Fruit fly (Drosophila melanogaster) whole organism, embryonic: ENCODE results near the gene SecCl.

ENCODE experiments used
- BEAF-32 ChIP-seq: fragments of 200-800 bp; sonication (Bioruptor generic); optimal IDR thresholded peaks from 3 replicates; lab custom pipeline; 2017; ENCODE audit warnings: missing biosample characterization, missing genetic modification characterization, mild to moderate bottlenecking, moderate library complexity, missing genetic modification reagents
- BtbVII ChIP-seq: fragments of 200-800 bp; sonication (Bioruptor generic); optimal IDR thresholded peaks from 3 replicates; lab custom pipeline; 2017; ENCODE audit warnings: missing biosample characterization, mild to moderate bottlenecking, missing genetic modification characterization
- CG11560 ChIP-seq: fragments of 200-800 bp; sonication (Bioruptor generic); IDR thresholded peaks from 3 replicates; pipeline ENCODE4 v1.3.6; 2022; ENCODE audit warnings: missing biosample characterization, missing genetic modification characterization
- CG11723 ChIP-seq: fragments of 200-800 bp; sonication (Bioruptor generic); optimal IDR thresholded peaks from 2 replicates; lab custom pipeline; 2017; ENCODE audit warnings: missing biosample characterization, mild to moderate bottlenecking, missing genetic modification characterization
- CG14710 ChIP-seq: fragments of 200-800 bp; sonication (Bioruptor generic); optimal IDR thresholded peaks from 3 replicates; lab custom pipeline; 2019; ENCODE audit warnings: missing biosample characterization, mild to moderate bottlenecking, missing genetic modification characterization, moderate library complexity
- CG15514 ChIP-seq: fragments of 200-800 bp; sonication (Bioruptor generic); optimal IDR thresholded peaks from 3 replicates; lab custom pipeline; 2017; ENCODE audit warnings: missing biosample characterization, missing genetic modification characterization, mild to moderate bottlenecking, moderate library complexity, missing genetic modification reagents
- CG15601 ChIP-seq: fragments of 200-800 bp; sonication (Bioruptor generic); optimal IDR thresholded peaks from 3 replicates; lab custom pipeline; 2019; ENCODE audit warnings: missing biosample characterization, mild to moderate bottlenecking, missing genetic modification characterization, moderate library complexity
- CG18619 ChIP-seq: fragments of 200-800 bp; sonication (Bioruptor generic); optimal IDR thresholded peaks from 3 replicates; lab custom pipeline; 2017; ENCODE audit warnings: missing biosample characterization, mild to moderate bottlenecking, missing genetic modification characterization
- CG32532 ChIP-seq: fragments of 200-800 bp; sonication (Bioruptor generic); IDR thresholded peaks from 2 replicates; pipeline ENCODE4 v1.3.6; 2022; ENCODE audit warnings: missing biosample characterization, missing genetic modification characterization
- CG3847 ChIP-seq: fragments of 200-800 bp; sonication (Bioruptor generic); IDR thresholded peaks from 2 replicates; pipeline ENCODE4 v1.3.6; 2022; ENCODE audit warnings: missing biosample characterization, missing genetic modification characterization
- CG6791 ChIP-seq: fragments of 200-800 bp; sonication (Bioruptor generic); IDR thresholded peaks from 3 replicates; pipeline ENCODE4 v1.3.6; 2022; ENCODE audit warnings: missing biosample characterization, missing genetic modification characterization; ENCODE audit not compliant: partially characterized antibody
- CG7357 ChIP-seq: fragments of 200-800 bp; sonication (Bioruptor generic); IDR thresholded peaks from 3 replicates; pipeline ENCODE4 v1.3.6; 2022; ENCODE audit warnings: missing biosample characterization, missing genetic modification characterization
- CG8359 ChIP-seq: fragments of 200-800 bp; sonication (Bioruptor generic); optimal IDR thresholded peaks from 2 replicates; lab custom pipeline; 2017; ENCODE audit warnings: missing biosample characterization, mild to moderate bottlenecking, missing genetic modification characterization, borderline replicate concordance
- CG8924 ChIP-seq: fragments of 200-800 bp; optimal IDR thresholded peaks from 3 replicates; lab custom pipeline; 2019; ENCODE audit warnings: missing biosample characterization, mild to moderate bottlenecking, missing genetic modification characterization, moderate library complexity
- D19B ChIP-seq: fragments of 200-800 bp; sonication (Bioruptor generic); optimal IDR thresholded peaks from 2 replicates; lab custom pipeline; 2017; ENCODE audit warnings: missing biosample characterization, mild to moderate bottlenecking, missing genetic modification characterization
- ERR ChIP-seq: fragments of 200-800 bp; sonication (Bioruptor generic); optimal IDR thresholded peaks from 2 replicates; lab custom pipeline; 2016; ENCODE audit warnings: missing biosample characterization, missing genetic modification characterization
- Ets97D ChIP-seq: fragments of 200-800 bp; sonication (Bioruptor generic); optimal IDR thresholded peaks from 3 replicates; lab custom pipeline; 2016; ENCODE audit warnings: missing biosample characterization, missing genetic modification characterization
- HLH3B ChIP-seq: fragments of 200-800 bp; sonication (Bioruptor generic); IDR thresholded peaks from 2 replicates; pipeline ENCODE4 v1.3.6; 2022; ENCODE audit warnings: missing biosample characterization, missing genetic modification characterization
- Kr ChIP-seq: fragments of 200-800 bp; sonication (Bioruptor generic); optimal IDR thresholded peaks from 2 replicates; lab custom pipeline; 2017; ENCODE audit warnings: missing biosample characterization, mild to moderate bottlenecking, missing genetic modification characterization
- MBD-R2 ChIP-seq: fragments of 200-800 bp; sonication (Bioruptor generic); IDR thresholded peaks from 2 replicates; pipeline ENCODE4 v1.3.6; 2022; ENCODE audit warnings: missing biosample characterization, missing genetic modification characterization
- Myb ChIP-seq: fragments of 200-800 bp; sonication (Bioruptor generic); optimal IDR thresholded peaks from 2 replicates; lab custom pipeline; 2016; ENCODE audit warnings: missing biosample characterization, missing genetic modification characterization
- NFAT ChIP-seq: fragments of 200-800 bp; sonication (Bioruptor generic); IDR thresholded peaks from 2 replicates; pipeline ENCODE4 v1.3.6; 2022; ENCODE audit warnings: missing biosample characterization, missing genetic modification characterization
- NK7.1 ChIP-seq: fragments of 200-800 bp; sonication (Bioruptor generic); optimal IDR thresholded peaks from 3 replicates; lab custom pipeline; 2016; ENCODE audit warnings: missing biosample characterization, missing genetic modification characterization
- Nf-YA ChIP-seq: fragments of 200-800 bp; sonication (Bioruptor generic); IDR thresholded peaks from 2 replicates; pipeline ENCODE4 v1.3.6; 2022; ENCODE audit warnings: missing biosample characterization, missing genetic modification characterization
- Sox102F ChIP-seq: fragments of 200-800 bp; sonication (Bioruptor generic); optimal IDR thresholded peaks from 2 replicates; lab custom pipeline; 2018; ENCODE audit warnings: missing biosample characterization, mild to moderate bottlenecking, missing genetic modification characterization, moderate library complexity
- ab ChIP-seq: fragments of 200-800 bp; sonication (Bioruptor generic); optimal IDR thresholded peaks from 2 replicates; lab custom pipeline; 2016; ENCODE audit warnings: missing biosample characterization, missing genetic modification characterization
- aop ChIP-seq: fragments of 200-800 bp; sonication (Bioruptor generic); IDR thresholded peaks from 2 replicates; pipeline ENCODE4 v1.3.6; 2022; ENCODE audit warnings: missing biosample characterization, missing genetic modification characterization
- bbx ChIP-seq: fragments of 200-800 bp; sonication (Bioruptor generic); IDR thresholded peaks from 2 replicates; pipeline ENCODE4 v1.3.6; 2022; ENCODE audit warnings: missing biosample characterization, missing genetic modification characterization; ENCODE audit not compliant: partially characterized antibody
- bigmax ChIP-seq: fragments of 200-800 bp; sonication (Bioruptor generic); optimal IDR thresholded peaks from 2 replicates; lab custom pipeline; 2018; ENCODE audit warnings: missing biosample characterization, mild to moderate bottlenecking, missing genetic modification characterization
- cad ChIP-seq: fragments of >200 bp; optimal IDR thresholded peaks from 2 replicates; lab custom pipeline; 2017; ENCODE audit warnings: missing biosample characterization, missing genetic modification characterization
- ci ChIP-seq: fragments of 200-800 bp; sonication (Bioruptor generic); IDR thresholded peaks from 3 replicates; pipeline ENCODE4 v1.3.6; 2022; ENCODE audit warnings: missing biosample characterization, missing genetic modification characterization
- crp ChIP-seq, 2 experiments: fragments of 200-800 bp; sonication (Bioruptor generic); optimal IDR thresholded peaks; 2 replicates in 1 of 2; 3 replicates in 1 of 2; lab custom pipeline; 2017; ENCODE audit warnings: missing biosample characterization in 2 of 2, missing genetic modification characterization in 2 of 2, mild to moderate bottlenecking in 1 of 2, moderate library complexity in 1 of 2
- dan ChIP-seq: fragments of 200-800 bp; sonication (Bioruptor generic); IDR thresholded peaks from 2 replicates; pipeline ENCODE4 v1.3.6; 2022; ENCODE audit warnings: missing biosample characterization, missing genetic modification characterization
- esg ChIP-seq: fragments of 200-800 bp; sonication (Bioruptor generic); conservative IDR thresholded peaks from 2 replicates; pipeline ENCODE4 v1.3.6; 2022; ENCODE audit warnings: missing biosample characterization, missing genetic modification characterization
- fru ChIP-seq: fragments of >200 bp; optimal IDR thresholded peaks from 2 replicates; lab custom pipeline; 2017
- lbe ChIP-seq: fragments of 200-800 bp; sonication (Bioruptor generic); optimal IDR thresholded peaks from 2 replicates; lab custom pipeline; 2016; ENCODE audit warnings: missing biosample characterization, mild to moderate bottlenecking, missing genetic modification characterization
- mirr ChIP-seq: fragments of 200-800 bp; sonication (Bioruptor generic); optimal IDR thresholded peaks from 3 replicates; lab custom pipeline; 2018; ENCODE audit warnings: missing biosample characterization, mild to moderate bottlenecking, missing genetic modification characterization
- peb ChIP-seq: fragments of 200-800 bp; sonication (Bioruptor generic); IDR thresholded peaks from 2 replicates; pipeline ENCODE4 v1.3.6; 2022; ENCODE audit warnings: missing biosample characterization, missing genetic modification characterization
- pum ChIP-seq: fragments of 200-800 bp; sonication (Bioruptor generic); optimal IDR thresholded peaks from 2 replicates; lab custom pipeline; 2016; ENCODE audit warnings: missing biosample characterization, missing genetic modification characterization
- ranshi ChIP-seq: fragments of 200-800 bp; sonication (Bioruptor generic); IDR thresholded peaks from 2 replicates; pipeline ENCODE4 v1.3.6; 2022; ENCODE audit warnings: missing biosample characterization, missing genetic modification characterization
- salm ChIP-seq: fragments of 200-800 bp; sonication (Bioruptor generic); optimal IDR thresholded peaks from 2 replicates; lab custom pipeline; 2018; ENCODE audit warnings: missing biosample characterization, mild to moderate bottlenecking, missing genetic modification characterization
- sna ChIP-seq: fragments of 200-800 bp; sonication (Bioruptor generic); IDR thresholded peaks from 2 replicates; pipeline ENCODE4 v1.3.6; 2022; ENCODE audit warnings: missing biosample characterization, missing genetic modification characterization; ENCODE audit not compliant: partially characterized antibody
- so ChIP-seq: fragments of 200-800 bp; sonication (Bioruptor generic); IDR thresholded peaks from 3 replicates; pipeline ENCODE4 v1.3.6; 2022; ENCODE audit warnings: missing biosample characterization, missing genetic modification characterization
- sob ChIP-seq: fragments of 200-800 bp; sonication (Bioruptor generic); IDR thresholded peaks from 2 replicates; pipeline ENCODE4 v1.3.6; 2022; ENCODE audit warnings: missing biosample characterization, missing genetic modification characterization
- sr ChIP-seq: fragments of 200-800 bp; sonication (Bioruptor generic); IDR thresholded peaks from 3 replicates; pipeline ENCODE4 v1.3.6; 2022; ENCODE audit warnings: missing biosample characterization, missing genetic modification characterization
- tgo ChIP-seq: fragments of 200-800 bp; sonication (Bioruptor generic); IDR thresholded peaks from 3 replicates; pipeline ENCODE4 v1.3.6; 2022; ENCODE audit warnings: missing biosample characterization, missing genetic modification characterization
- toy ChIP-seq: fragments of 200-800 bp; sonication (Bioruptor generic); IDR thresholded peaks from 2 replicates; pipeline ENCODE4 v1.3.6; 2022; ENCODE audit warnings: missing biosample characterization, missing genetic modification characterization
- wdn ChIP-seq: fragments of 200-800 bp; sonication (Bioruptor generic); IDR thresholded peaks from 2 replicates; pipeline ENCODE4 v1.3.6; 2022; ENCODE audit warnings: missing biosample characterization, missing genetic modification characterization
- wek ChIP-seq: fragments of 200-800 bp; sonication (Bioruptor generic); optimal IDR thresholded peaks from 3 replicates; lab custom pipeline; 2018; ENCODE audit warnings: missing biosample characterization, mild to moderate bottlenecking, missing genetic modification characterization, moderate library complexity
- zfh1 ChIP-seq: fragments of 200-800 bp; sonication (Bioruptor generic); IDR thresholded peaks from 3 replicates; pipeline ENCODE4 v1.3.6; 2022; ENCODE audit warnings: missing biosample characterization, missing genetic modification characterization

Gene SecCl

dm6 chr3L:17425132-17425713 is 44.7 kb upstream of the SecCl start, which contains the start of the genes Sec3 and COX7B (continued):
- TF ChIP-seq CG15601 (tag; lab: Kevin White, UChicago) (peak; percentile 68), dan (GFP tag; lab: Robert Waterston, UW) (no peak), Myb (GFP tag; lab: Kevin White, UChicago) (peak; percentile 28), CG7357 (GFP tag; lab: Robert Waterston, UW) (0 out of 3 replicates have a peak, but pooled peaks have one; percentile 34), MBD-R2 (GFP tag; lab: Robert Waterston, UW) (peak; percentile 88), CG32532 (GFP tag; lab: Robert Waterston, UW) (peak; percentile 71), D19B (peak; percentile 36), sna (peak; percentile 91), pum (GFP tag; lab: Kevin White, UChicago) (peak; percentile 58), CG11723 (GFP tag; lab: Kevin White, UChicago) (peak; percentile 22), cad (no peak), mirr (GFP tag; lab: Kevin White, UChicago) (peak; percentile 18), aop (GFP tag; lab: Robert Waterston, UW) (no peak), wdn (GFP tag; lab: Robert Waterston, UW) (peak; percentile 64), CG6791 (peak; percentile 73; the same call in 2 of the 3 replicates), salm (tag; lab: Kevin White, UChicago) (peak; percentile 30), fru (lab: Kevin White, UChicago) (no peak), BEAF-32 (peak; percentile 97), Kr (GFP tag; lab: Kevin White, UChicago) (no peak), ci (GFP tag; lab: Robert Waterston, UW) (0 out of 3 replicates have a peak, but pooled peaks have one; percentile 59), ranshi (GFP tag; lab: Robert Waterston, UW) (0 out of 2 replicates have a peak, but pooled peaks have one; percentile 33), zfh1 (GFP tag; lab: Robert Waterston, UW) (peak; percentile 47; the same call in 1 of the 3 replicates), bigmax (GFP tag; lab: Kevin White, UChicago) (peak; percentile 20), sob (GFP tag; lab: Robert Waterston, UW) (peak; percentile 71), sr (peak; percentile 59; the same call in 1 of the 3 replicates), ERR (GFP tag; lab: Kevin White, UChicago) (peak; percentile 29), peb (GFP tag; lab: Robert Waterston, UW) (no peak), CG8924 (peak; percentile 69), so (GFP tag; lab: Robert Waterston, UW) (no peak), Nf-YA (GFP tag; lab: Robert Waterston, UW) (no peak), tgo (GFP tag; lab: Robert Waterston, UW) (peak; percentile 64; the same call in 2 of the 3 replicates), wek (GFP tag; lab: Kevin White, UChicago) (no peak), NFAT (peak; percentile 71), CG15514 (GFP tag; lab: Kevin White, UChicago) (peak; percentile 70), bbx (peak; percentile 87), HLH3B (GFP tag; lab: Robert Waterston, UW) (peak; percentile 45; the same call in 1 of the 2 replicates), crp (GFP tag; optimal IDR thresholded peaks at IDR 0.05; lab: Kevin White, UChicago) (peak; percentile 51 to 95), CG8359 (no peak), lbe (GFP tag; lab: Kevin White, UChicago) (peak; percentile 72), ab (GFP tag; lab: Kevin White, UChicago) (no peak), BtbVII (GFP tag; lab: Kevin White, UChicago) (peak; percentile 23), toy (GFP tag; lab: Robert Waterston, UW) (no peak), esg (peak; percentile 38; the same call in 1 of the 2 replicates), CG11560 (tag; lab: Robert Waterston, UW) (no peak), NK7.1 (GFP tag; lab: Kevin White, UChicago) (no peak), CG14710 (peak; percentile 85), CG3847 (GFP tag; lab: Robert Waterston, UW) (peak; percentile 74), Ets97D (GFP tag; lab: Kevin White, UChicago) (peak; percentile 29), Sox102F (GFP tag; lab: Kevin White, UChicago) (peak; percentile 54), CG18619 (GFP tag; lab: Kevin White, UChicago) (peak; percentile 46)
